Worm (Caenorhabditis elegans) whole organism, L4/young adult: ENCODE data around the gene C04E12.2.
"Not testable (repeated sequence)": the region's sequence is repeated elsewhere in the genome, so short reads cannot be mapped to it uniquely, and the experiment has no call there.

ENCODE experiments used
- W03F9.2 ChIP-seq: fragments of 150-350 bp; optimal IDR thresholded peaks from 2 replicates; lab custom pipeline; 2014; ENCODE audit warnings: missing biosample characterization, missing genetic modification characterization
- dao-5 ChIP-seq: sonication (generic microtip); optimal IDR thresholded peaks from 2 replicates; lab custom pipeline; 2016; ENCODE audit warnings: missing genotype, missing genetic modification characterization, moderate library complexity, missing compliant biosample characterization
- him-1 ChIP-seq: sonication (generic microtip); optimal IDR thresholded peaks from 2 replicates; lab custom pipeline; 2016; ENCODE audit warnings: missing genotype, missing genetic modification reagents, missing genetic modification characterization, missing compliant biosample characterization

The C04E12.2 gene

DNA sequence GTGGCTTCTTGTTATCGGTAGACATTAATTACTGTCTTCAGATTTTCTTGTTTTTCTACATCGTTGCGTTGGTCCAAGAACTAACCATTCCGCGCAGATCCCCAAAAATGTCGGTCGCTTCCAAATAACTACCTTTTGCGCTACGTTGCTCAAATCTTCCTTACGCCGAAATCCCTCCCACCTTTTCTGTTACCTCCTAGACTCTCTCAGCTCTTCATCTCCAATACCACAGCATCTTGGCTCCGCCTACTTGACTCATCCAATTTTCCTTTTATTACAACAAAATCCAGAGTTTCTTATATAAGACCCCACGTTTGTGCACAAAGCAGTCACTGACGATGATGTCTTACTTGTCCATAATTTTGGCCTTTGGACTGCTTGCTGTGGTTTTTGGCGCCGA, 14.9 kb upstream of the C04E12.2 start, which contains the start of gene C17B7.12:
Gene C17B7.12, plus strand, starts transcription at position 301 of the 400 bp plus-strand sequence.
- TF ChIP-seq dao-5 (tag; lab: Kevin White, UChicago) (no peak), W03F9.2 (tag; lab: Kevin White, UChicago) (no peak), him-1 (tag; lab: Kevin White, UChicago) (no peak)

- no peak for TF ChIP-seq W03F9.2 (tag; lab: Kevin White, UChicago)
- no peak for TF ChIP-seq dao-5 (tag; lab: Kevin White, UChicago)
- TF ChIP-seq him-1 (tag; lab: Kevin White, UChicago): no peak
Observed at ce11 chrV:3355544-3355943, 12.3 kb upstream of the C04E12.2 start.

DNA sequence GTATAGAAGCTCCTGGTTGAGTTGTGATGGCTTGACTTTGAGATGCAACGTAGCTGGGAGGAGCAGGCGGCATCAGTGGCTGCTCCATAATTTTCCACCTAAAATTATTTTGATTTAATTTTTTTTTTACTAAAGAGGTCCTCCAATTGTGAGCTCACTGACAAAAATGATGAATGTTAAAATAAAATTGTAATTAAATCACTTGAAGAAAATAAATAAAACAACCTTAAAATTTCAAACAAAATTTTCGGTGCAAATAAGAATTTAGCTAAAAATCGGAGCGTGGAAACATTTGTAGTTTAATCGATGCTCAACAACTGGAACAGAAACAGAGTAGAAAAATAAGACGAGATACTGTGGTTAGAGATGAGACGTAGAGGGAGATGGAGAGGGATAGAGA, 10.8 kb upstream of the C04E12.2 start, which contains the start of gene scrm-3:
Gene scrm-3, minus strand, starts transcription at position 101 of the 400 bp plus-strand sequence.
- no peak for TF ChIP-seq W03F9.2 (tag; lab: Kevin White, UChicago)
- no peak for TF ChIP-seq him-1 (tag; lab: Kevin White, UChicago)
- no peak for TF ChIP-seq dao-5 (tag; lab: Kevin White, UChicago)

ce11 chrV:3358267-3358666, 9.6 kb upstream of the C04E12.2 start, which contains the start of gene C04E12.5:
Gene C04E12.5 (plus strand): TSS chrV:3358567.
- no peak for TF ChIP-seq dao-5 (tag; lab: Kevin White, UChicago)
- TF ChIP-seq him-1 (tag; lab: Kevin White, UChicago): no peak

- TF ChIP-seq him-1 (tag; lab: Kevin White, UChicago) (no peak), dao-5 (tag; lab: Kevin White, UChicago) (no peak), W03F9.2 (tag; lab: Kevin White, UChicago) (no peak)
Observed at ce11 chrV:3361633-3362032, 6.2 kb upstream of the C04E12.2 start.

DNA sequence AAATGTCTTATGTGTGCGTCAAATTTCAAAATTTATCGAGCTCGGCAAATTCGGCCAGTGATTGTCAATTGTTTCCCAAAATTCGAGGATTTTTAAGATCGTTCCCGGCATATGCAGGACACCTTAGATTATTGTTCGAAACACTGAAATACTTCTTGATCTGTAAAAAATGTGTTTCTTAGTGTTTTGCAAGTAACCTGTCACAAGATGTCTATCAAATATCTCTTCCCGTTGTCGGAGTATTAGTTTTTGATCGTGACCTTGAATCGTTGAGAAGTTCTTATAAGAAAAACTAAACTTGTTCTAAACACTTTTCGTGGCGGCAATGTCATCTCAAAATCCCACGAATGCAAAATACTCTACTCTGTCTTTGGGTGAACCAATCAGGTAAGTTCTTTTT, 5.4 kb upstream of the C04E12.2 start, which contains the start of gene C04E12.4:
Gene C04E12.4, plus strand, starts transcription at position 301 of the 400 bp plus-strand sequence.
- TF ChIP-seq him-1 (tag; lab: Kevin White, UChicago) (no peak), dao-5 (tag; lab: Kevin White, UChicago) (no peak), W03F9.2 (tag; lab: Kevin White, UChicago) (no peak)

- TF ChIP-seq him-1 (tag; lab: Kevin White, UChicago) (no peak), W03F9.2 (tag; lab: Kevin White, UChicago) (no peak), dao-5 (tag; lab: Kevin White, UChicago) (no peak)
Observed at ce11 chrV:3372673-3373072, 4.8 kb downstream of the C04E12.2 start, which contains the start of gene srx-121. Gene srx-121 (minus strand): TSS chrV:3372773.

DNA sequence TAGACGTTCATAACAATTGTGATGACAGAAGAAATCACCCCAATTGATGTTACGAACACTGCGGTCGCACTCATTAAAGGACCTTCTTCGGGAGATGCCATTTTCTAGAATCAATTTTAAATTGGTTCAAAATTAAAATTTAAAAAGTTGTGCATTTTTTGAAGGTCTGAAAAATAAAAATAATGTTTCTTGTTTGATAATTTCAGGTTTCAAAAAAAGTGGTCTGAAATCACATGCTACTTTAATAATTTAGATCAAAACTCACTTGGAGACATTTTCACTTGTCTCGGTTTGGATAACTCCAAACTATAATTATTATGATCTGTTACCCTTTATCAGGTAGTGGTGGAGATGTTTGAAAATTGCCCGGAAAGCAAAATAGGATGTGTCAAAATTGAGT, 9.1 kb downstream of the C04E12.2 start, which contains the start of gene srbc-2:
Gene srbc-2, minus strand, starts transcription at position 101 of the 400 bp plus-strand sequence.
- TF ChIP-seq him-1 (tag; lab: Kevin White, UChicago) (no peak), W03F9.2 (tag; lab: Kevin White, UChicago) (no peak), dao-5 (tag; lab: Kevin White, UChicago) (no peak)

- no peak for TF ChIP-seq dao-5 (tag; lab: Kevin White, UChicago)
- no peak for TF ChIP-seq W03F9.2 (tag; lab: Kevin White, UChicago)
- no peak for TF ChIP-seq him-1 (tag; lab: Kevin White, UChicago)
Observed at ce11 chrV:3388299-3388698, 20.4 kb downstream of the C04E12.2 start.

DNA sequence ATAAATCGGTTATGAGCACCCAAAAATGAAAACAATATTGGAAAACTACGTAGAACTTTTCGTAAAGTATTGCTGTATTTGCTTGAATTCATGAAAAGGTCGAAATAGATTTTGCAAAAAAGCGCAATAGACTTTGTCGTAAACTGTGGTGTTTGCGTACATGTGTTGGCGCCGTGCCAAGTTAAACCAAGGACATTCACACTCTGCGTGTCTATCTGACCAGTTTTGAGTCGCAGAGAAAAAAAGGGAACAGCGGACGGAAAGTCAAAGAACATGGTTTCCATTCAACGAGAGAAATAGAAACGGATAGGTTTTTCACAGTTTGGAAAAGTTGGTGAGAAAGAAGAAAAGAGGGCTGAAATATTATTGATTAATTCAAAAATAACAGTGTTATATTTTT, 23.1 kb downstream of the C04E12.2 start:
- no peak for TF ChIP-seq him-1 (tag; lab: Kevin White, UChicago)
- TF ChIP-seq W03F9.2 (tag; lab: Kevin White, UChicago): no peak
- TF ChIP-seq dao-5 (tag; lab: Kevin White, UChicago): no peak

- no peak for TF ChIP-seq dao-5 (tag; lab: Kevin White, UChicago)
Observed at ce11 chrV:3394065-3394464, 26.2 kb downstream of the C04E12.2 start.

ce11 chrV:3394694-3395240, 26.9 kb downstream of the C04E12.2 start, which contains the start of gene T20D4.15:
Gene T20D4.15 (minus strand): TSS chrV:3394744.
- no peak for TF ChIP-seq dao-5 (tag; lab: Kevin White, UChicago)
- TF ChIP-seq W03F9.2 (tag; lab: Kevin White, UChicago): no peak
- TF ChIP-seq him-1 (tag; lab: Kevin White, UChicago): no peak

DNA sequence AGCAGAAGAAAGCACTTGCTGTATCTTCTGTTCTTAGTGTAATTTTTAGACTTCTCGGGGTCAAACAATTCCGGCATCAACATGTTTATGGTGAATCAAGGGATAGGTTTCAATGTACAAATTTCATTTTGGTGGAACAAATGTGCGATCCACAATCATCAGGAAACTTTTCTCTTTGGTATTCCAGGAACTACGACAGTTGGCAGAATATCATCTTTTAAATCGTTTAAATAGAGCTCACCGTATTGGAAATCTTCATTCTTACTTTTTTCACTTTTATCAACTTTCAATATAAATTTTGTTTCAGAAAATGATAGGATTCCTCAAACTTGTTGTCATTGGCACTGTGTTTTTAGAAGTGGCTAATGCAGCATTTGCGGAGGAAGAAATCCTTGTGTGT, 28.9 kb downstream of the C04E12.2 start, which contains the start of gene T20D4.12:
Gene T20D4.12, plus strand, starts transcription at position 301 of the 400 bp plus-strand sequence.
- TF ChIP-seq him-1, dao-5, W03F9.2 (tag; lab: Kevin White, UChicago): not testable (repeated sequence)

- TF ChIP-seq dao-5 (tag; lab: Kevin White, UChicago) (no peak), W03F9.2 (tag; lab: Kevin White, UChicago) (no peak), him-1 (tag; lab: Kevin White, UChicago) (no peak)
Observed at ce11 chrV:3398314-3398713, 30.4 kb downstream of the C04E12.2 start, which contains the start of gene T20D4.11. Gene T20D4.11 (plus strand): TSS chrV:3398690.
